Fruit fly (Drosophila melanogaster) whole organism, embryonic: ENCODE results near the gene CG4465.

Source experiments
- Abd-B ChIP-seq: fragments of 200-800 bp; sonication (Bioruptor generic); optimal IDR thresholded peaks from 2 replicates; lab custom pipeline; 2018; ENCODE audit warnings: missing biosample characterization, mild to moderate bottlenecking, missing genetic modification characterization, moderate library complexity
- Antp ChIP-seq: fragments of 200-800 bp; sonication (Bioruptor generic); optimal IDR thresholded peaks from 3 replicates; lab custom pipeline; 2016; ENCODE audit warnings: missing biosample characterization, missing genetic modification characterization
- Bgb ChIP-seq: fragments of 200-800 bp; sonication (Bioruptor generic); IDR thresholded peaks from 2 replicates; pipeline ENCODE4 v1.3.6; 2022; ENCODE audit warnings: missing biosample characterization, missing genetic modification characterization; ENCODE audit not compliant: partially characterized antibody
- CG12071 ChIP-seq: fragments of 200-800 bp; sonication (Bioruptor generic); optimal IDR thresholded peaks from 3 replicates; lab custom pipeline; 2018; ENCODE audit warnings: missing biosample characterization, mild to moderate bottlenecking, missing genetic modification characterization
- CG12155 ChIP-seq: fragments of 200-800 bp; sonication (Bioruptor generic); optimal IDR thresholded peaks from 3 replicates; lab custom pipeline; 2016; ENCODE audit warnings: missing biosample characterization, missing genetic modification characterization
- CG14710 ChIP-seq: fragments of 200-800 bp; sonication (Bioruptor generic); optimal IDR thresholded peaks from 3 replicates; lab custom pipeline; 2019; ENCODE audit warnings: missing biosample characterization, mild to moderate bottlenecking, missing genetic modification characterization, moderate library complexity
- CG14860 ChIP-seq: fragments of 200-800 bp; sonication (Bioruptor generic); IDR thresholded peaks from 3 replicates; pipeline ENCODE4 v1.3.6; 2022; ENCODE audit warnings: missing biosample characterization, missing genetic modification characterization; ENCODE audit not compliant: partially characterized antibody
- CG17328 ChIP-seq: fragments of 200-800 bp; sonication (Bioruptor generic); IDR thresholded peaks from 2 replicates; pipeline ENCODE4 v1.3.6; 2022; ENCODE audit warnings: missing biosample characterization, missing genetic modification characterization
- CG17385 ChIP-seq: fragments of 200-800 bp; sonication (Bioruptor generic); optimal IDR thresholded peaks from 3 replicates; lab custom pipeline; 2018; ENCODE audit warnings: missing biosample characterization, mild to moderate bottlenecking, missing genetic modification characterization
- CG2120 ChIP-seq: fragments of 200-800 bp; sonication (Bioruptor generic); optimal IDR thresholded peaks from 3 replicates; lab custom pipeline; 2016; ENCODE audit warnings: missing biosample characterization, missing genetic modification characterization
- CG30403 ChIP-seq: fragments of 200-800 bp; sonication (Bioruptor generic); optimal IDR thresholded peaks from 3 replicates; lab custom pipeline; 2016; ENCODE audit warnings: missing biosample characterization, missing genetic modification characterization
- CG30431 ChIP-seq: fragments of 200-800 bp; sonication (Bioruptor generic); optimal IDR thresholded peaks from 2 replicates; lab custom pipeline; 2017; ENCODE audit warnings: missing biosample characterization, missing genetic modification characterization
- CG31365 ChIP-seq: fragments of 200-800 bp; sonication (Bioruptor generic); optimal IDR thresholded peaks from 2 replicates; lab custom pipeline; 2018; ENCODE audit warnings: missing biosample characterization, mild to moderate bottlenecking, missing genetic modification characterization
- CG4820 ChIP-seq: fragments of 200-800 bp; sonication (Bioruptor generic); optimal IDR thresholded peaks from 3 replicates; lab custom pipeline; 2016; ENCODE audit warnings: missing biosample characterization, missing genetic modification characterization
- CG5953 ChIP-seq: fragments of 200-800 bp; sonication (Bioruptor generic); IDR thresholded peaks from 2 replicates; pipeline ENCODE4 v1.3.6; 2022; ENCODE audit warnings: missing biosample characterization, missing genetic modification characterization
- CG9437 ChIP-seq: fragments of 200-800 bp; sonication (Bioruptor generic); optimal IDR thresholded peaks from 2 replicates; lab custom pipeline; 2018; ENCODE audit warnings: missing biosample characterization, mild to moderate bottlenecking, missing genetic modification characterization
- HmgD ChIP-seq: fragments of 200-800 bp; sonication (Bioruptor generic); optimal IDR thresholded peaks from 3 replicates; lab custom pipeline; 2016; ENCODE audit warnings: missing biosample characterization, missing genetic modification characterization
- Hsf ChIP-seq: fragments of 200-800 bp; sonication (Bioruptor generic); optimal IDR thresholded peaks from 3 replicates; lab custom pipeline; 2016; ENCODE audit warnings: missing biosample characterization, missing genetic modification characterization
- Mrtf ChIP-seq: fragments of 200-800 bp; sonication (Bioruptor generic); IDR thresholded peaks from 3 replicates; pipeline ENCODE4 v1.3.6; 2022; ENCODE audit warnings: missing biosample characterization, missing genetic modification characterization
- NC2α ChIP-seq: fragments of 200-800 bp; sonication (Bioruptor generic); optimal IDR thresholded peaks from 2 replicates; lab custom pipeline; 2016; ENCODE audit warnings: missing biosample characterization, missing genetic modification characterization
- Poxn ChIP-seq: fragments of 200-800 bp; sonication (Bioruptor generic); IDR thresholded peaks from 2 replicates; pipeline ENCODE4 v1.3.6; 2022; ENCODE audit warnings: missing biosample characterization, missing genetic modification characterization
- Rfx ChIP-seq: fragments of 200-800 bp; sonication (Bioruptor generic); IDR thresholded peaks from 2 replicates; pipeline ENCODE4 v1.3.6; 2022; ENCODE audit warnings: missing biosample characterization, missing genetic modification characterization
- Six4 ChIP-seq: fragments of 200-800 bp; sonication (Bioruptor generic); optimal IDR thresholded peaks from 2 replicates; lab custom pipeline; 2016; ENCODE audit warnings: missing biosample characterization, missing genetic modification characterization
- Sox102F ChIP-seq: fragments of 200-800 bp; sonication (Bioruptor generic); optimal IDR thresholded peaks from 2 replicates; lab custom pipeline; 2018; ENCODE audit warnings: missing biosample characterization, mild to moderate bottlenecking, missing genetic modification characterization, moderate library complexity
- Xbp1 ChIP-seq: fragments of 200-800 bp; sonication (Bioruptor generic); optimal IDR thresholded peaks from 3 replicates; lab custom pipeline; 2016; ENCODE audit warnings: missing biosample characterization, mild to moderate bottlenecking, missing genetic modification characterization
- YL-1 ChIP-seq: fragments of 200-800 bp; sonication (Bioruptor generic); optimal IDR thresholded peaks from 3 replicates; lab custom pipeline; 2017; ENCODE audit warnings: missing biosample characterization, mild to moderate bottlenecking, missing genetic modification characterization
- ato ChIP-seq: fragments of 200-800 bp; sonication (Bioruptor generic); IDR thresholded peaks from 2 replicates; pipeline ENCODE4 v1.3.6; 2022; ENCODE audit warnings: missing biosample characterization, missing genetic modification characterization; ENCODE audit not compliant: partially characterized antibody
- cg ChIP-seq: fragments of 200-800 bp; sonication (Bioruptor generic); optimal IDR thresholded peaks from 3 replicates; lab custom pipeline; 2019; ENCODE audit warnings: missing biosample characterization, mild to moderate bottlenecking, missing genetic modification characterization, moderate library complexity
- crol ChIP-seq: fragments of 200-800 bp; sonication (Bioruptor generic); IDR thresholded peaks from 2 replicates; pipeline ENCODE4 v1.3.6; 2022; ENCODE audit warnings: missing biosample characterization, missing genetic modification characterization
- disco-r ChIP-seq: fragments of 200-800 bp; sonication (Bioruptor generic); optimal IDR thresholded peaks from 2 replicates; lab custom pipeline; 2016; ENCODE audit warnings: missing biosample characterization, missing genetic modification characterization
- fd3F ChIP-seq: fragments of 200-800 bp; sonication (Bioruptor generic); optimal IDR thresholded peaks from 2 replicates; lab custom pipeline; 2018; ENCODE audit warnings: missing biosample characterization, mild to moderate bottlenecking, missing genetic modification characterization, moderate library complexity
- grn ChIP-seq: fragments of 200-800 bp; sonication (Bioruptor generic); optimal IDR thresholded peaks from 3 replicates; lab custom pipeline; 2017; ENCODE audit warnings: missing biosample characterization, missing genetic modification characterization
- nmo ChIP-seq: fragments of 200-800 bp; sonication (Bioruptor generic); optimal IDR thresholded peaks from 2 replicates; lab custom pipeline; 2018; ENCODE audit warnings: missing biosample characterization, mild to moderate bottlenecking, missing genetic modification characterization, moderate library complexity
- pb ChIP-seq: fragments of 200-800 bp; sonication (Bioruptor generic); optimal IDR thresholded peaks from 3 replicates; lab custom pipeline; 2016; ENCODE audit warnings: missing biosample characterization, missing genetic modification characterization
- pita ChIP-seq: fragments of 200-800 bp; sonication (Bioruptor generic); optimal IDR thresholded peaks from 2 replicates; lab custom pipeline; 2017; ENCODE audit warnings: missing biosample characterization, mild to moderate bottlenecking, missing genetic modification characterization
- psq ChIP-seq: fragments of 200-800 bp; sonication (Bioruptor generic); optimal IDR thresholded peaks from 2 replicates; lab custom pipeline; 2017; ENCODE audit warnings: missing biosample characterization, missing genetic modification characterization
- rib ChIP-seq: fragments of 200-800 bp; sonication (Bioruptor generic); IDR thresholded peaks from 2 replicates; pipeline ENCODE4 v1.3.6; 2022; ENCODE audit warnings: missing biosample characterization, missing genetic modification characterization
- sim ChIP-seq: fragments of 200-800 bp; sonication (Bioruptor generic); IDR thresholded peaks from 2 replicates; pipeline ENCODE4 v1.3.6; 2022; ENCODE audit warnings: missing biosample characterization, missing genetic modification characterization
- sob ChIP-seq: fragments of 200-800 bp; sonication (Bioruptor generic); IDR thresholded peaks from 2 replicates; pipeline ENCODE4 v1.3.6; 2022; ENCODE audit warnings: missing biosample characterization, missing genetic modification characterization
- stc ChIP-seq: fragments of 200-800 bp; sonication (Bioruptor generic); IDR thresholded peaks from 2 replicates; pipeline ENCODE4 v1.3.6; 2022; ENCODE audit warnings: missing biosample characterization, missing genetic modification characterization
- tup ChIP-seq: fragments of 200-800 bp; sonication (Bioruptor generic); optimal IDR thresholded peaks from 2 replicates; lab custom pipeline; 2016; ENCODE audit warnings: missing biosample characterization, mild to moderate bottlenecking, missing genetic modification characterization, moderate library complexity
- zfh1 ChIP-seq: fragments of 200-800 bp; sonication (Bioruptor generic); IDR thresholded peaks from 3 replicates; pipeline ENCODE4 v1.3.6; 2022; ENCODE audit warnings: missing biosample characterization, missing genetic modification characterization

CG4465 gene

dm6 chr3R:19917739-19918138, at the start of gene CG4465:
Gene CG4465, minus strand, starts transcription at chr3R:19917839.
- no peak for TF ChIP-seq Hsf (GFP tag; lab: Kevin White, UChicago)
- no peak for TF ChIP-seq sob
- no peak for TF ChIP-seq CG30403 (GFP tag; lab: Kevin White, UChicago)
- no peak for TF ChIP-seq grn
- no peak for TF ChIP-seq pb (GFP tag; lab: Kevin White, UChicago)
- no peak for TF ChIP-seq Six4 (GFP tag; lab: Kevin White, UChicago)
- no peak for TF ChIP-seq CG9437
- no peak for TF ChIP-seq cg (GFP tag; lab: Kevin White, UChicago)
- no peak for TF ChIP-seq CG2120 (GFP tag; lab: Kevin White, UChicago)
- TF ChIP-seq Rfx (GFP tag; lab: Robert Waterston, UW), result no peak
- no peak for TF ChIP-seq zfh1 (GFP tag; lab: Robert Waterston, UW)
- no peak for TF ChIP-seq rib
- no peak for TF ChIP-seq CG12155 (GFP tag; lab: Kevin White, UChicago)
- TF ChIP-seq CG17385 (GFP tag; lab: Kevin White, UChicago), result no peak
- TF ChIP-seq CG5953 (GFP tag; lab: Robert Waterston, UW), result no peak
- TF ChIP-seq YL-1 (GFP tag; lab: Kevin White, UChicago), result no peak

DNA sequence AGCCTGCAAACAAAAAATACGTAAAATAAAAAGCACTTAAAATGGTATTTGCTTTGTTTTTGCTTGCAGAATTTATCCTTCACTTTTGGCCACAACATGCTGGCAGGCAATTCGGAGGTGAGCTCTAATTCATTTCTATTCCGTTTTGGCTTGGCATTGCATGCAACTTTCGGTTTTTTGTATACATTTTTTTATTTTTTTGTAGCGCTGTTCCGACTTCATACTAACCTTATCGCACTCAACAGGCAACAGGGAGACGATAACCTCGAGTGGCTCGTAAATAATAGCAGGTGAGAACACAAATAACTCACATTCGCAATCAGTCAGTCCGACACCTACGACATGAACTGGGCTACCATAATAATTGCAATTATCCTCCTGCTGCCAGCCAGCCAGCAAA, 30.5 kb upstream of the CG4465 start, which contains the start of gene CG4783:
Gene CG4783, plus strand, starts transcription at position 301 of the 400 bp plus-strand sequence.
- TF ChIP-seq ato, result no peak
- no peak for TF ChIP-seq Abd-B
- no peak for TF ChIP-seq Mrtf
- TF ChIP-seq pita, result no peak
- TF ChIP-seq CG14860 (GFP tag; lab: Robert Waterston, UW), result no peak
- no peak for TF ChIP-seq HmgD (GFP tag; lab: Kevin White, UChicago)
- TF ChIP-seq Poxn (GFP tag; lab: Robert Waterston, UW), result no peak
- TF ChIP-seq CG12155 (GFP tag; lab: Kevin White, UChicago), result no peak
- no peak for TF ChIP-seq fd3F (GFP tag; lab: Kevin White, UChicago)
- no peak for TF ChIP-seq Hsf (GFP tag; lab: Kevin White, UChicago)
- TF ChIP-seq Xbp1 (GFP tag; lab: Kevin White, UChicago), result no peak
- TF ChIP-seq nmo (GFP tag; lab: Kevin White, UChicago), result no peak
- TF ChIP-seq disco-r (GFP tag; lab: Kevin White, UChicago), result no peak
- TF ChIP-seq CG31365 (tag; lab: Kevin White, UChicago), result no peak
- TF ChIP-seq Bgb (GFP tag; lab: Robert Waterston, UW), result no peak
- no peak for TF ChIP-seq Antp (GFP tag; lab: Kevin White, UChicago)
- no peak for TF ChIP-seq stc (GFP tag; lab: Robert Waterston, UW)
- no peak for TF ChIP-seq CG4820 (GFP tag; lab: Kevin White, UChicago)

DNA sequence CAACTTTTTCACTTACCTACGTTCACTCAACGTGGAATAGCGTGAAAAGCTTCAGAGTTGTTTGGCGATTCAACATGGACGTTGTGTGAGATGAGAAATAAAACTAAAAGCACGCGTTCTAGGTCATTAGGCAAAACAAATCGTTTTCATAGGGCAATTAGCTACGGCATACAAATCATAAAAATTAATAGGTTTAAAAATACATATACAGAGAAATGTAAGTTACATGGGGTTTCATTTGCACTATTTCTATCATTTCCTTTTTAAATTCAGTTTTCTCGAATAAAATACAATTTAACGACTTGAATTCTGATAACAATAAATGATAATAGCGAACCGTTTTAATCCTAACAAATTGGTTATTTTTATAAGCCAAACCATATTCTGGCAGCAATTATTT, 24.7 kb upstream of the CG4465 start, which contains the start of gene CG46042:
Gene CG46042, minus strand, starts transcription at position 101 of the 400 bp plus-strand sequence.
- TF ChIP-seq Abd-B (no peak), CG12071 (GFP tag; lab: Kevin White, UChicago) (no peak), tup (no peak), CG14710 (no peak), CG30431 (GFP tag; lab: Kevin White, UChicago) (no peak), CG17328 (GFP tag; lab: Robert Waterston, UW) (no peak), psq (GFP tag; lab: Kevin White, UChicago) (no peak), sim (GFP tag; lab: Robert Waterston, UW) (no peak), Sox102F (no peak), NC2α (GFP tag; lab: Kevin White, UChicago) (no peak), crol (GFP tag; lab: Robert Waterston, UW) (no peak)
